Worm (Caenorhabditis elegans) whole organism, L1 larva: Measurements from ENCODE around the gene T05A7.13.

Source experiments
- ama-1 ChIP-seq: fragments of 150-350 bp; optimal IDR thresholded peaks from 2 replicates; lab custom pipeline; 2014
- dpl-1 ChIP-seq, 3 experiments: fragments of 150-350 bp in 2 of 3; sonication (generic microtip) in 1 of 3; optimal IDR thresholded peaks; 2 replicates each; lab custom pipeline; 2014 to 2017; ENCODE audit warnings: missing biosample characterization in 3 of 3, missing genetic modification characterization in 3 of 3, missing genetic modification reagents in 3 of 3
- elt-2 ChIP-seq: sonication (generic microtip); optimal IDR thresholded peaks from 2 replicates; lab custom pipeline; 2016; ENCODE audit warnings: missing genetic modification characterization, mild to moderate bottlenecking, inconsistent platforms, missing compliant biosample characterization, missing genetic modification reagents
- fkh-10 ChIP-seq: sonication (generic microtip); optimal IDR thresholded peaks from 2 replicates; lab custom pipeline; 2017; ENCODE audit warnings: missing biosample characterization, missing genetic modification reagents, missing genetic modification characterization
- isw-1 ChIP-seq: fragments of 200-800 bp; sonication (Bioruptor generic); IDR thresholded peaks from 2 replicates; pipeline ENCODE4 v1.3.6; 2022; ENCODE audit warnings: missing genetic modification characterization, missing compliant biosample characterization
- mdl-1 ChIP-seq, 2 experiments: fragments of 150-350 bp; optimal IDR thresholded peaks; 2 replicates each; lab custom pipeline; 2014 to 2017; ENCODE audit warnings: missing biosample characterization in 2 of 2, missing genetic modification characterization in 2 of 2, inconsistent platforms in 1 of 2
- nhr-11 ChIP-seq: fragments of 150-350 bp; optimal IDR thresholded peaks from 2 replicates; lab custom pipeline; 2014; ENCODE audit warnings: missing biosample characterization, missing genetic modification characterization
- nhr-237 ChIP-seq: fragments of 150-350 bp; optimal IDR thresholded peaks from 2 replicates; lab custom pipeline; 2014; ENCODE audit warnings: missing biosample characterization, missing genetic modification characterization
- nhr-28 ChIP-seq: fragments of 150-350 bp; optimal IDR thresholded peaks from 2 replicates; lab custom pipeline; 2014; ENCODE audit warnings: missing biosample characterization, missing genetic modification characterization
- nhr-76 ChIP-seq: sonication (generic microtip); optimal IDR thresholded peaks from 2 replicates; lab custom pipeline; 2017; ENCODE audit warnings: missing biosample characterization, missing genetic modification characterization
- skn-1 ChIP-seq: fragments of 150-350 bp; optimal IDR thresholded peaks from 2 replicates; lab custom pipeline; 2014; ENCODE audit warnings: missing biosample characterization, missing genetic modification characterization
- sox-4 ChIP-seq: sonication (generic microtip); optimal IDR thresholded peaks from 2 replicates; lab custom pipeline; 2016; ENCODE audit warnings: missing genetic modification characterization, missing compliant biosample characterization
- tbx-2 ChIP-seq: sonication (generic microtip); optimal IDR thresholded peaks from 2 replicates; lab custom pipeline; 2016; ENCODE audit warnings: missing genetic modification characterization, missing compliant biosample characterization
- unc-62 ChIP-seq: fragments of 150-350 bp; optimal IDR thresholded peaks from 2 replicates; lab custom pipeline; 2014; ENCODE audit warnings: missing biosample characterization, missing genetic modification reagents, missing genetic modification characterization

- no peak for TF ChIP-seq unc-62 (GFP tag; lab: Kevin White, UChicago)
- no peak for TF ChIP-seq ama-1 (lab: Kevin White, UChicago)
- no peak for TF ChIP-seq nhr-28
- no peak for TF ChIP-seq tbx-2
- TF ChIP-seq skn-1 (tag; lab: Kevin White, UChicago): no peak
- no peak for TF ChIP-seq nhr-76 (tag; lab: Kevin White, UChicago)
- TF ChIP-seq dpl-1 (GFP tag; optimal IDR thresholded peaks at IDR 0.05; lab: Kevin White, UChicago): no peak
- no peak for TF ChIP-seq sox-4 (tag; lab: Kevin White, UChicago)
- TF ChIP-seq mdl-1 (tag; optimal IDR thresholded peaks at IDR 0.05; lab: Kevin White, UChicago): no peak
- no peak for TF ChIP-seq nhr-11 (tag; lab: Kevin White, UChicago)
- TF ChIP-seq elt-2 (tag; lab: Kevin White, UChicago): no peak
- TF ChIP-seq isw-1 (GFP tag; lab: Robert Waterston, UW): no peak
- no peak for TF ChIP-seq fkh-10 (GFP tag; lab: Kevin White, UChicago)
- no peak for TF ChIP-seq nhr-237 (tag; lab: Kevin White, UChicago)
Measured at ce11 chrII:4661278-4661677, at the start of gene T05A7.13.
